Fruit fly (Drosophila melanogaster) whole organism, adult: Measurements from ENCODE around the gene CAH5.
A peak's percentile ranks its signal among the peaks of the same experiment; 100 is the strongest.

Experiments used
- CG11617 ChIP-seq: fragments of 200-800 bp; sonication (Bioruptor generic); optimal IDR thresholded peaks from 2 replicates; lab custom pipeline; 2017; ENCODE audit warnings: mild to moderate bottlenecking, missing biosample characterization, missing genetic modification reagents, missing genetic modification characterization
- CG12768 ChIP-seq: fragments of 200-800 bp; sonication (Bioruptor generic); optimal IDR thresholded peaks from 2 replicates; lab custom pipeline; 2017; ENCODE audit warnings: missing biosample characterization, missing genetic modification characterization, mild to moderate bottlenecking, moderate library complexity, missing genetic modification reagents
- CG14711 ChIP-seq: fragments of 200-800 bp; sonication (Bioruptor generic); optimal IDR thresholded peaks from 2 replicates; lab custom pipeline; 2018; ENCODE audit warnings: missing biosample characterization, mild to moderate bottlenecking, missing genetic modification characterization, moderate library complexity
- CG1620 ChIP-seq: fragments of 200-800 bp; sonication (Bioruptor generic); optimal IDR thresholded peaks from 2 replicates; lab custom pipeline; 2016; ENCODE audit warnings: missing biosample characterization, missing genetic modification characterization
- CG33017 ChIP-seq: fragments of 200-800 bp; sonication (Bioruptor generic); optimal IDR thresholded peaks from 2 replicates; lab custom pipeline; 2018; ENCODE audit warnings: missing biosample characterization, mild to moderate bottlenecking, missing genetic modification characterization, moderate library complexity
- CG5204 ChIP-seq: fragments of 200-800 bp; sonication (Bioruptor generic); optimal IDR thresholded peaks from 2 replicates; lab custom pipeline; 2016; ENCODE audit warnings: missing biosample characterization, missing genetic modification characterization
- CG7045 ChIP-seq: fragments of 200-800 bp; sonication (Bioruptor generic); optimal IDR thresholded peaks from 2 replicates; lab custom pipeline; 2017; ENCODE audit warnings: missing biosample characterization, mild to moderate bottlenecking, missing genetic modification characterization
- CG7101 ChIP-seq: fragments of 200-800 bp; sonication (Bioruptor generic); optimal IDR thresholded peaks from 2 replicates; lab custom pipeline; 2018; ENCODE audit warnings: missing biosample characterization, mild to moderate bottlenecking, missing genetic modification characterization, moderate library complexity
- Clk ChIP-seq: fragments of 200-800 bp; sonication (Bioruptor generic); optimal IDR thresholded peaks from 2 replicates; lab custom pipeline; 2017; ENCODE audit warnings: missing biosample characterization, missing genetic modification characterization
- Crg-1 ChIP-seq: fragments of 200-800 bp; sonication (Bioruptor generic); optimal IDR thresholded peaks from 2 replicates; lab custom pipeline; 2016; ENCODE audit warnings: missing biosample characterization, missing genetic modification characterization
- Hr96 ChIP-seq: fragments of 200-800 bp; sonication (Bioruptor generic); optimal IDR thresholded peaks from 2 replicates; lab custom pipeline; 2016; ENCODE audit warnings: missing biosample characterization, missing genetic modification characterization
- Mnt ChIP-seq: fragments of 200-800 bp; sonication (Bioruptor generic); optimal IDR thresholded peaks from 2 replicates; lab custom pipeline; 2016; ENCODE audit warnings: missing biosample characterization, mild to moderate bottlenecking, missing genetic modification characterization
- bab1 ChIP-seq: fragments of 200-800 bp; sonication (Bioruptor generic); optimal IDR thresholded peaks from 3 replicates; lab custom pipeline; 2019; ENCODE audit warnings: missing biosample characterization, mild to moderate bottlenecking, missing genetic modification characterization, moderate library complexity
- cic ChIP-seq: fragments of 200-800 bp; sonication (Bioruptor generic); optimal IDR thresholded peaks from 2 replicates; lab custom pipeline; 2017; ENCODE audit warnings: missing biosample characterization, mild to moderate bottlenecking, missing genetic modification characterization, moderate library complexity
- cnc ChIP-seq, 2 experiments: fragments of >200 bp; optimal IDR thresholded peaks; 2 replicates each; lab custom pipeline; 2017
- kay ChIP-seq: fragments of 200-800 bp; sonication (Bioruptor generic); peaks from one replicate; lab custom pipeline; 2016; ENCODE audit warnings: missing biosample characterization, missing genetic modification characterization, borderline replicate concordance
- ovo ChIP-seq: fragments of 200-800 bp; sonication (Bioruptor generic); optimal IDR thresholded peaks from 2 replicates; lab custom pipeline; 2016; ENCODE audit warnings: missing biosample characterization, missing genetic modification characterization
- pad ChIP-seq: fragments of 200-800 bp; sonication (Bioruptor generic); optimal IDR thresholded peaks from 3 replicates; lab custom pipeline; 2017; ENCODE audit warnings: missing biosample characterization, missing genetic modification characterization, mild to moderate bottlenecking, moderate library complexity, missing genetic modification reagents
- tj ChIP-seq: fragments of 200-800 bp; sonication (Bioruptor generic); optimal IDR thresholded peaks from 3 replicates; lab custom pipeline; 2017; ENCODE audit warnings: missing biosample characterization, mild to moderate bottlenecking, missing genetic modification characterization, moderate library complexity
- toe ChIP-seq: fragments of 200-800 bp; sonication (Bioruptor generic); optimal IDR thresholded peaks from 2 replicates; lab custom pipeline; 2016; ENCODE audit warnings: missing biosample characterization, missing genetic modification characterization

The CAH5 gene

DNA sequence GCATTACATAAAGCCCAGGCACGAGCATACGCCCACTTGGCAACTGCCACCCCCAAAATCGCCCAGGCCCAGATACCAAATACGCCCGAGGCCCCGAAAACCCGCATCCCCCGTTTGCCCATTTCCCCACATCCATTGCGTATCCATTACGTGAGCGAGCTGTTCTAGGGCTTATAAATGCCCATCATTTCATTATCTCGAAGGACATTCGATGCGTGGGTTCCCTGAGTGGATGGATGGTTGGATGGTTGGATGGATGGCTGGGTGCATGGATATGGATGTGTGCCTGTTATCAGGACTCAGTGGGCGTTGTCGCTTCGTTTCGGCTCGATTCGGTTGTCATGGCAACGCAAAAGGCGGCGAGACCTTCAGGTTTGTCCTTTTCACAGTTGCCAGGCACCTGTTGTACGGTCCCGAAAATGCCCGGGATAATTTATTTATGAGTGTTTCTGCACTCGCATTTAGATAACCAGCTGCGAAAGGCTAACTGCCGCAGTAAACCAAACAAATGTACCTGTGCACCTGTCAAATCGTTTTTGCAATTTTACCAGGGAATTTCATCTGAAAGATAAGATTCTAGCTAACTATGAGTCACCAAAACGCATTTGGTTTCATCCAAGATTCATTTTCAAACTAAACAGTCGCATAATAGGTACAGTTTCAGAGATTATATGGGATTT is 39.4 kb upstream of the CAH5 start:
- TF ChIP-seq tj (no peak), Clk (no peak), kay (no peak), CG11617 (GFP tag; lab: Kevin White, UChicago) (no peak), cnc (optimal IDR thresholded peaks at IDR 0.05; lab: Kevin White, UChicago) (no peak), ovo (GFP tag; lab: Kevin White, UChicago) (no peak), Crg-1 (no peak), CG14711 (tag; lab: Kevin White, UChicago) (no peak), CG12768 (no peak), cic (GFP tag; lab: Kevin White, UChicago) (no peak)

DNA sequence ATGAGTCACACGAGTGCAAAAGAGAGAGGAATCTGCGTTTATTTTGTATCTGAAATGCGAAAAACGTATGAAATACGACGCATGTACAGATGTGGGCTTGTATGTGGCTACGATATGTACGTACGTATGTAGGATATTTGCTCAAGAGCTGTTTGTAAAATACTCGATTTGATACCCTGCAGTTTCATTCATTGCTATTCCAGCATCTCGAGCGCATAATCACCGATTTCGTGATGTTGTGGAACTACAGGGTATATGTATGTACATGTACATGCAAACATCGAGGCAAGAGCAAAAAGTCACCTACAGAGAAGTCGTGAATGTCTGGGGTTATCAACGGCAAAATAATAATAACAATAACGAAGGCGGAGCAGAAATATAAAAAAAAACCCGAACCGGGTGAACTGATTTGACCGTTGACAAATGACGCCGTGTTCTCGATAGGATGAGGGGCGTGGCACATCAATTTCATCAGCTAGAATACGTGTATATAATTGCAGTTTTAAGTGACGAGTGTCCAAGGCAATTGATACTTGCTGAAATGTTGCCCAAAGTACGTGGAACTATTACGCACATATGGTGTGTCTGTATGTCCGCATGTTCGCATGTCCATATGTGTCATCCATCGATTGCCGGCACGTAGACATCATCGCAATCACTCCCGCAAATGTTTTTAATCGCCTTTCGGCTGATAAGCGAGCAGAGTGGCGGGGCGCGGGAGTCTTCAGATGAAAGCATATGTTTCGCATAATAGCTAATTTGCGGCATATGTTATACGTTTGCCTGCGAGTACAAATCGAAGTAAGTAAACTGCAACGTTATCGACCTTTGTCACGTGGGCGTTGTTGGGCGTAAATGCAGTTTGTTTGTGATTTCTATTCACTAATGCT is 38.2 kb upstream of the CAH5 start:
- no peak for TF ChIP-seq kay
- peak; percentile 72 for TF ChIP-seq cic (GFP tag; lab: Kevin White, UChicago)

DNA sequence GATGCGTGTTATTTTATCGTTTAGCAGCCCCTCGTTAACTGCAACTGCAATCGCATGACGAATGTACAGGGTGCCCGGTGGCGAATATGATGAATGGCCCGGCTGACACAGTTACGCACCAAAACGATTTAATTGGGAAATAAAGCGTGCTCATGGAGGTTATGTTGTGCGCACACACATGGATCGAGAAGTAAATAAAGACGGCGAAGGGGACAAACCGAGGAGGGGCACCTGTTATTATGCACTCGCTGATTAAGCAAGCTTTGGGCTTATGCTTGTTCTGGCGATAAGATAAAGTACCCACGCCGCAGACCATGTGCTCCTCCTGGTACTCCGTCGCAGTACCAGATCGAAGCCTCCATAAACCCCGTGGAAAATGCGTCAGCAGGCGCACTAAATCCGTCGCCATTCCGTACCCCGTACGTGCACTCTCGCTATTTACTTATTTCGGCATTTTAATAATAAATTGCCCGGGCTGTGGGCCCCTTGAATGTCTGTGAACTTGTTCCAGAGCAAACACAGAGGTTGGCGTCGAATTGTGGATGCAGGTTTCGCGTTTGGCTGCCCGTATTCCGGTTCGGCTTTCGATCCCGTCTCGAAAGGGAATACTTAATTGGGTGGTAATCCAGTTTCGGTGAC is 37.2 kb upstream of the CAH5 start:
- TF ChIP-seq cnc (optimal IDR thresholded peaks at IDR 0.05; lab: Kevin White, UChicago) (no peak), Clk (no peak), CG14711 (tag; lab: Kevin White, UChicago) (peak; percentile 34), bab1 (GFP tag; lab: Kevin White, UChicago) (no peak), cic (GFP tag; lab: Kevin White, UChicago) (no peak), CG1620 (GFP tag; lab: Kevin White, UChicago) (no peak), CG11617 (GFP tag; lab: Kevin White, UChicago) (peak; percentile 64), kay (no peak), pad (peak; percentile 2), Hr96 (GFP tag; lab: Kevin White, UChicago) (peak; percentile 8), ovo (GFP tag; lab: Kevin White, UChicago) (no peak), CG33017 (peak; percentile 53), tj (peak; percentile 12), Crg-1 (peak; percentile 5), CG7101 (tag; lab: Kevin White, UChicago) (peak; percentile 70), Mnt (peak; percentile 81), CG5204 (GFP tag; lab: Kevin White, UChicago) (no peak), toe (no peak), CG12768 (peak; percentile 1), CG7045 (no peak)

DNA sequence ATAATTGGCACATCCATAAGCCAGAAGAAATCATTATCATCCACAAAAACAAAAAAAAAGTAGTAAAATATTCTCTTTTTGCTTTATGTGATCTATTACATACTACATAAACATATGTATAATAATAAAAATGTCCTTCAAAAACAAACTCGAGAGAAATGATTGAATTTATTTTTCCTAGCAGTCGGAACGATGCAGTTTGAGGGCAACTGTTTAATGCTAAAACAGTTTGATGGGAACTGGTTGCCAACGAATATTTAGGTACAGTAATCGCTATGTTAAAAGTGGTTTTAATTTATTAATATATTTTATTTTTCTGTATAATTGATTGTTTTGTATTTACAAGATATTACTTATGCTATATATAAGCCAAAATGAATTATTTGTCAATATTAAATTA is 31.3 kb upstream of the CAH5 start:
- TF ChIP-seq Clk (no peak), pad (no peak), CG14711 (tag; lab: Kevin White, UChicago) (no peak), CG1620 (GFP tag; lab: Kevin White, UChicago) (no peak), tj (no peak)

DNA sequence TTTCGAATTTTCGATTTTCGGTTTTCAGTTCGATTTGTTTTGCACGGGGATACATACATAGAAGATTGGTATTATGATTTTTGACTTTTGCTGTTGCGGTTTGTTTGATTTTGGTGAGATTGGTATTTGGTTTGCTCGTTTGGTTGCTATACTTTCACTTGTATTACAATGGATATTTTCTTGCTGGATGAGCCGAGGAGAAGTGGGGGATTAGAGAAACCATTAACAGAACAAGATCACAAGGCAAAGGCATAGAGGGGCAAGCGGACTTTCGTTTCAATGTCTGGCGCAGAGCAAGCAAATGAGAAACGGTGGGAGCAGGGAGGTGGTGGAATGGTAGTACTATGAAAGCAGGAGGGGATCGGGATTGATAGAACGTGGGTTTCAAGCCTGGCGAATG is 30.2 kb upstream of the CAH5 start, which contains the start of gene CG15563:
Gene CG15563 (minus strand): TSS at position 101 of the 400 bp plus-strand sequence.
- TF ChIP-seq kay (no peak), CG7045 (no peak), cic (GFP tag; lab: Kevin White, UChicago) (no peak), toe (no peak), CG14711 (tag; lab: Kevin White, UChicago) (no peak), CG5204 (GFP tag; lab: Kevin White, UChicago) (no peak), Crg-1 (no peak), Hr96 (GFP tag; lab: Kevin White, UChicago) (no peak), CG11617 (GFP tag; lab: Kevin White, UChicago) (no peak), bab1 (GFP tag; lab: Kevin White, UChicago) (no peak), Mnt (no peak), CG1620 (GFP tag; lab: Kevin White, UChicago) (no peak), CG12768 (no peak), CG7101 (tag; lab: Kevin White, UChicago) (no peak), Clk (no peak), CG33017 (no peak), cnc (optimal IDR thresholded peaks at IDR 0.05; lab: Kevin White, UChicago) (no peak), pad (no peak)

DNA sequence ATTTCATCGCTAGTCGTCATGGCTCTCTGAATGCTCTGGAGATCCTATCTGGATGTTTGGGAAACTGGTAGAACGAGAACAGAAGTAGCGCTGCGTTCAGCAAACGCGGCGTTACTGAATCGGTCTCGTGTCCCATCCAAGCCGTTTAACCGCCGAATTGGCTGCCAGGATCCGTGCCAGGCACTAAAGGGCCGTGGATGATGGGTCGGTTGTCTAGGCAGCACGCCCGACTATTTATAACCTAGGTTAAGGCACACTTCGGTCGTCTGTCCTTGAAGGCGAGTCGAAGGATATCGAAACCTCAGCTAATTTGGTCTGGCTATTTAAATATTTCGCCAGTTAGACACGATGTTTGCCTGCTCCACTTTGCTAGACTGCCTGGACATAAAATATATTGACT is 27.1 kb upstream of the CAH5 start, which contains the start of gene CG15564:
Gene CG15564 (minus strand): TSS at position 101 of the 400 bp plus-strand sequence.
- TF ChIP-seq CG12768 (no peak), toe (no peak)

DNA sequence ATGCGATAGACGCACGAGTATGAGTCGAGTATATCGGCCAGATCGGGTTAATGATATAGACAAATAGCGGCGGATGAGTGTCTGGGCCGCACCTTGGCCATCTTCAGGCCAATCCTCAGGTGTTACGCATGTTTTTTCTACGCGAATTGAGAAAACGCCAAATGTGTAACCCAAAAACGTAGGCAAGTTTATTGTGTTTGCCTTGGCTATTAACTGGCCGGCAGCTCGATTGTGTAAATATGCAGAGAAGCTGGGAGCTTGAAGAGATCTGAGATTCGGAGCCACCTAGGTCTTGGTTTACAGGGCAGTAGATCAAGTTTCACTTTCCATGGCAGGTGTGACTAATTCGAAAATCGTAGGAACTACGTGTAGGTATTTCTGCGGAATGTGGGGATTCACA is 22.4 kb upstream of the CAH5 start:
- TF ChIP-seq pad: no peak
- TF ChIP-seq toe: no peak
- no peak for TF ChIP-seq CG33017
- TF ChIP-seq ovo (GFP tag; lab: Kevin White, UChicago): no peak
- no peak for TF ChIP-seq Clk
- TF ChIP-seq Hr96 (GFP tag; lab: Kevin White, UChicago): no peak
- no peak for TF ChIP-seq Crg-1
